Worm (Caenorhabditis elegans): Measurements from ENCODE around the gene F44A2.5.

DNA sequence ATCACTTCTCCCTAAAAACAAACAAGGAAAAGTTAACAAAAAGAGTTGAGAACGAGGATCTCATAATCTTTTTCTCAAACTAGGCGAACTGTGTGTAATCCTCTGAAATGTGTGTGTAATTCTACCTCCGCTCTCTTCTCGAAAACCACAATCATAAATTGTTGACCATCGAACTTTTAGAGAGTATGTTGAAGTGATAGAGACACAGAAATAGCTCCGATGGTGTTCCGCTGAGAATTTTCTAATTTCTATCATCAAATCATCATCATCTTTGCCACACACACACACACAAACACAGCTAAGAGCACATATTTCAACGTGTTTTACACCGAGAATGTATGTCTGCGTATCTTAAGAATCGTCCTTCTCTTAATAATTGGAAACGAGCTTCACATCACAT, 1.9 kb upstream of the F44A2.5 start:
- TF ChIP-seq nhr-76 (tag; optimal IDR thresholded peaks at IDR 0.05) (no peak), nhr-25 (tag; optimal IDR thresholded peaks at IDR 0.05; ENCODE audit: borderline replicate concordance, insufficient read depth) (no peak), lim-7 (GFP tag; IDR thresholded peaks at IDR 0.05) (no peak), lin-15B (tag; optimal IDR thresholded peaks at IDR 0.05) (no peak), ceh-32 (tag; optimal IDR thresholded peaks at IDR 0.05; ENCODE audit: poor library complexity) (no peak), F49E8.2 (tag; optimal IDR thresholded peaks at IDR 0.05; ENCODE audit: borderline replicate concordance) (no peak), nhr-111 (GFP tag; optimal IDR thresholded peaks at IDR 0.05) (no peak), Y105C5A.15 (GFP tag; IDR thresholded peaks at IDR 0.05) (no peak), fkh-10 (GFP tag; optimal IDR thresholded peaks at IDR 0.05) (no peak), mep-1 (tag; optimal IDR thresholded peaks at IDR 0.05) (no peak), unc-39 (tag; optimal IDR thresholded peaks at IDR 0.05) (no peak), nhr-237 (tag; optimal IDR thresholded peaks at IDR 0.05) (no peak), ces-1 (GFP tag; optimal IDR thresholded peaks at IDR 0.05) (no peak)

All from whole organism, L4 larva.